Worm (Caenorhabditis elegans) whole organism, young adult: Measurements from ENCODE around the gene F23F1.2.

Experiments
- D2030.7 ChIP-seq: fragments of 200-800 bp; sonication (Bioruptor generic); IDR thresholded peaks from 2 replicates; pipeline ENCODE4 v1.3.6; 2022; ENCODE audit warnings: missing genetic modification reagents, missing genetic modification characterization, missing compliant biosample characterization
- F22D6.2 ChIP-seq: sonication (generic microtip); optimal IDR thresholded peaks from 2 replicates; lab custom pipeline; 2016; ENCODE audit warnings: mild to moderate bottlenecking, missing genetic modification characterization, missing compliant biosample characterization
- dpff-1 ChIP-seq: sonication (generic microtip); optimal IDR thresholded peaks from 2 replicates; lab custom pipeline; 2017; ENCODE audit warnings: mild to moderate bottlenecking, missing genetic modification characterization, missing compliant biosample characterization
- nhr-90 ChIP-seq: sonication (generic microtip); optimal IDR thresholded peaks from 2 replicates; lab custom pipeline; 2016; ENCODE audit warnings: missing genotype, mild to moderate bottlenecking, missing genetic modification characterization, missing compliant biosample characterization
- repo-1 ChIP-seq: sonication (generic microtip); optimal IDR thresholded peaks from 2 replicates; lab custom pipeline; 2017; ENCODE audit warnings: mild to moderate bottlenecking, missing genetic modification characterization, missing compliant biosample characterization
- ztf-18 ChIP-seq: sonication (generic microtip); optimal IDR thresholded peaks from 2 replicates; lab custom pipeline; 2016; ENCODE audit warnings: missing genotype, mild to moderate bottlenecking, missing genetic modification characterization, missing compliant biosample characterization
- ztf-26 ChIP-seq: sonication (generic microtip); optimal IDR thresholded peaks from 2 replicates; lab custom pipeline; 2017; ENCODE audit warnings: missing genetic modification characterization, missing compliant biosample characterization

ce11 chrII:65484-65883 lies 31.5 kb downstream of the F23F1.2 start:
- TF ChIP-seq repo-1 (tag; lab: Kevin White, UChicago), result no peak
- no peak for TF ChIP-seq D2030.7 (GFP tag; lab: Robert Waterston, UW)
- TF ChIP-seq dpff-1 (tag; lab: Kevin White, UChicago), result no peak
- TF ChIP-seq nhr-90 (tag; lab: Kevin White, UChicago), result no peak
- TF ChIP-seq ztf-26 (tag; lab: Kevin White, UChicago), result no peak
- TF ChIP-seq ztf-18, result no peak
- TF ChIP-seq F22D6.2 (tag; lab: Kevin White, UChicago), result no peak
